Worm (Caenorhabditis elegans) whole organism, L4 larva: ENCODE results near the gene nhr-206.

Source experiments
- F37D6.2 ChIP-seq: sonication (generic microtip); optimal IDR thresholded peaks from 2 replicates; lab custom pipeline; 2016; ENCODE audit warnings: mild to moderate bottlenecking, missing genetic modification characterization, missing compliant biosample characterization
- F49E8.2 ChIP-seq: sonication (generic microtip); optimal IDR thresholded peaks from 2 replicates; lab custom pipeline; 2016; ENCODE audit warnings: missing compliant biosample characterization, mild to moderate bottlenecking, missing genetic modification characterization, borderline replicate concordance
- R02D3.7 ChIP-seq: fragments of 150-350 bp; sonication (generic microtip); optimal IDR thresholded peaks from 3 replicates; lab custom pipeline; 2014; ENCODE audit warnings: missing biosample characterization, missing genetic modification characterization
- Y48G9A.11 ChIP-seq: fragments of 200-800 bp; sonication (Bioruptor generic); IDR thresholded peaks from 2 replicates; pipeline ENCODE4 v1.3.6; 2022; ENCODE audit warnings: missing genetic modification reagents, missing genetic modification characterization, missing compliant biosample characterization
- Y5F2A.4 ChIP-seq: fragments of 200-800 bp; sonication (Bioruptor generic); optimal IDR thresholded peaks from 2 replicates; lab custom pipeline; 2018; ENCODE audit warnings: mild to moderate bottlenecking, missing genetic modification characterization, missing compliant biosample characterization
- ZK337.2 ChIP-seq: fragments of 200-800 bp; sonication (Bioruptor generic); IDR thresholded peaks from 2 replicates; pipeline ENCODE4 v1.3.6; 2022; ENCODE audit warnings: missing genetic modification reagents, missing genetic modification characterization, missing compliant biosample characterization
- ZK546.5 ChIP-seq, 2 experiments: sonication (generic microtip); optimal IDR thresholded peaks; 2 replicates each; lab custom pipeline; 2017; ENCODE audit warnings: missing biosample characterization in 2 of 2, missing genetic modification characterization in 2 of 2
- aha-1 ChIP-seq: fragments of 150-350 bp; peaks from one replicate; lab custom pipeline; 2014; ENCODE audit warnings: missing biosample characterization, missing genetic modification characterization
- aly-2 ChIP-seq: sonication (generic microtip); optimal IDR thresholded peaks from 2 replicates; lab custom pipeline; 2018; ENCODE audit warnings: missing biosample characterization, missing genetic modification characterization
- ama-1 ChIP-seq: fragments of 150-350 bp; optimal IDR thresholded peaks from 2 replicates; lab custom pipeline; 2014; ENCODE audit warnings: inconsistent platforms, mixed read lengths
- ceh-32 ChIP-seq: sonication (generic microtip); optimal IDR thresholded peaks from 2 replicates; lab custom pipeline; 2016; ENCODE audit warnings: mild to moderate bottlenecking, missing genetic modification characterization, missing compliant biosample characterization; ENCODE audit not compliant: poor library complexity
- ceh-44 ChIP-seq: fragments of 200-800 bp; sonication (Bioruptor generic); IDR thresholded peaks from 2 replicates; pipeline ENCODE4 v1.3.6; 2022; ENCODE audit warnings: missing genetic modification reagents, missing genetic modification characterization, missing compliant biosample characterization
- ceh-82 ChIP-seq: sonication (generic microtip); optimal IDR thresholded peaks from 2 replicates; lab custom pipeline; 2017; ENCODE audit warnings: missing biosample characterization, missing genetic modification characterization
- daf-12 ChIP-seq: fragments of 150-350 bp; optimal IDR thresholded peaks from 2 replicates; lab custom pipeline; 2014; ENCODE audit warnings: missing biosample characterization, missing genetic modification reagents, missing genetic modification characterization
- dmd-6 ChIP-seq: fragments of 200-800 bp; sonication (Bioruptor generic); IDR thresholded peaks from 2 replicates; pipeline ENCODE4 v1.3.6; 2022; ENCODE audit warnings: missing genetic modification reagents, missing genetic modification characterization, missing compliant biosample characterization
- dmd-8 ChIP-seq: fragments of 200-800 bp; sonication (Bioruptor generic); IDR thresholded peaks from 2 replicates; pipeline ENCODE4 v1.3.6; 2022; ENCODE audit warnings: missing genetic modification characterization, missing compliant biosample characterization
- dpl-1 ChIP-seq: fragments of 150-350 bp; optimal IDR thresholded peaks from 2 replicates; lab custom pipeline; 2014; ENCODE audit warnings: missing biosample characterization, missing genetic modification reagents, missing genetic modification characterization
- egl-27 ChIP-seq: sonication (generic microtip); optimal IDR thresholded peaks from 3 replicates; lab custom pipeline; 2017; ENCODE audit warnings: missing biosample characterization, missing genetic modification reagents, missing genetic modification characterization
- gei-8 ChIP-seq: fragments of 200-800 bp; sonication (Bioruptor generic); optimal IDR thresholded peaks from 2 replicates; lab custom pipeline; 2018; ENCODE audit warnings: mild to moderate bottlenecking, missing genetic modification characterization, missing compliant biosample characterization
- hif-1 ChIP-seq, 2 experiments: sonication (generic microtip); optimal IDR thresholded peaks; 2 replicates each; lab custom pipeline; 2016 to 2017; ENCODE audit warnings: missing compliant biosample characterization in 2 of 2, missing genetic modification characterization in 2 of 2, missing genetic modification reagents in 2 of 2, missing genotype in 2 of 2, mild to moderate bottlenecking in 1 of 2
- hlh-11 ChIP-seq: fragments of 200-800 bp; sonication (Bioruptor generic); optimal IDR thresholded peaks from 2 replicates; lab custom pipeline; 2018; ENCODE audit warnings: mild to moderate bottlenecking, missing genetic modification characterization, missing compliant biosample characterization
- hlh-30 ChIP-seq: sonication (generic microtip); optimal IDR thresholded peaks from 2 replicates; lab custom pipeline; 2017; ENCODE audit warnings: antibody characterized with exemption, mild to moderate bottlenecking, missing genetic modification characterization, missing compliant biosample characterization; ENCODE audit not compliant: insufficient read depth
- hmg-1.1 ChIP-seq: fragments of 200-800 bp; sonication (Bioruptor generic); IDR thresholded peaks from 2 replicates; pipeline ENCODE4 v1.3.6; 2022; ENCODE audit warnings: missing genetic modification reagents, missing genetic modification characterization, missing compliant biosample characterization
- lir-3 ChIP-seq: sonication (generic microtip); optimal IDR thresholded peaks from 2 replicates; lab custom pipeline; 2016; ENCODE audit warnings: mild to moderate bottlenecking, missing genetic modification characterization, missing compliant biosample characterization
- lsy-2 ChIP-seq, 2 experiments: fragments of 150-350 bp in 1 of 2; sonication (generic microtip) in 1 of 2; optimal IDR thresholded peaks; 2 replicates each; lab custom pipeline; 2014 to 2017; ENCODE audit warnings: missing biosample characterization in 2 of 2, missing genetic modification characterization in 2 of 2
- madf-5 ChIP-seq, 2 experiments: fragments of 200-800 bp; sonication (Bioruptor generic); IDR thresholded peaks; 2 replicates each; pipeline ENCODE4 v1.3.6; 2022; ENCODE audit warnings: missing compliant biosample characterization in 2 of 2, missing genetic modification characterization in 2 of 2
- madf-9 ChIP-seq: fragments of 200-800 bp; sonication (Bioruptor generic); conservative IDR thresholded peaks from 2 replicates; pipeline ENCODE4 v1.3.6; 2022; ENCODE audit warnings: missing genetic modification reagents, missing genetic modification characterization, missing compliant biosample characterization
- mdl-1 ChIP-seq, 2 experiments: fragments of 150-350 bp in 1 of 2; sonication (generic microtip) in 1 of 2; optimal IDR thresholded peaks; 2 replicates each; lab custom pipeline; 2014 to 2017; ENCODE audit warnings: missing biosample characterization in 2 of 2, missing genetic modification characterization in 2 of 2
- mes-2 ChIP-seq: sonication (generic microtip); optimal IDR thresholded peaks from 2 replicates; lab custom pipeline; 2016; ENCODE audit warnings: missing genotype, mild to moderate bottlenecking, missing genetic modification characterization, missing compliant biosample characterization; ENCODE audit not compliant: poor library complexity, severe bottlenecking
- mxl-3 ChIP-seq: fragments of 200-800 bp; sonication (Bioruptor generic); optimal IDR thresholded peaks from 2 replicates; lab custom pipeline; 2018; ENCODE audit warnings: mild to moderate bottlenecking, missing genetic modification characterization, missing compliant biosample characterization
- nhr-102 ChIP-seq: sonication (generic microtip); optimal IDR thresholded peaks from 2 replicates; lab custom pipeline; 2016; ENCODE audit warnings: mild to moderate bottlenecking, missing genetic modification characterization, moderate library complexity, missing compliant biosample characterization
- nhr-11 ChIP-seq: fragments of 150-350 bp; optimal IDR thresholded peaks from 2 replicates; lab custom pipeline; 2014; ENCODE audit warnings: missing biosample characterization, missing genetic modification characterization
- nhr-111 ChIP-seq: fragments of 200-800 bp; sonication (Bioruptor generic); optimal IDR thresholded peaks from 2 replicates; lab custom pipeline; 2018; ENCODE audit warnings: mild to moderate bottlenecking, missing genetic modification characterization, missing compliant biosample characterization
- nhr-28 ChIP-seq: fragments of 150-350 bp; optimal IDR thresholded peaks from 2 replicates; lab custom pipeline; 2014; ENCODE audit warnings: missing biosample characterization, missing genetic modification characterization
- nhr-41 ChIP-seq: fragments of 200-800 bp; sonication (Bioruptor generic); IDR thresholded peaks from 2 replicates; pipeline ENCODE4 v1.3.6; 2022; ENCODE audit warnings: missing genetic modification reagents, missing genetic modification characterization, missing compliant biosample characterization
- nhr-6 ChIP-seq: fragments of 150-350 bp; optimal IDR thresholded peaks from 2 replicates; lab custom pipeline; 2014; ENCODE audit warnings: missing biosample characterization, missing genetic modification characterization
- nhr-77 ChIP-seq: fragments of 150-350 bp; optimal IDR thresholded peaks from 2 replicates; lab custom pipeline; 2014; ENCODE audit warnings: missing biosample characterization, missing genetic modification characterization
- pqm-1 ChIP-seq: sonication (generic microtip); optimal IDR thresholded peaks from 2 replicates; lab custom pipeline; 2017; ENCODE audit warnings: missing biosample characterization, missing genetic modification characterization
- rbr-2 ChIP-seq: sonication (generic microtip); optimal IDR thresholded peaks from 2 replicates; lab custom pipeline; 2016; ENCODE audit warnings: missing genotype, missing genetic modification characterization, missing compliant biosample characterization
- saeg-2 ChIP-seq: fragments of 200-800 bp; sonication (Bioruptor generic); IDR thresholded peaks from 2 replicates; pipeline ENCODE4 v1.3.6; 2022; ENCODE audit warnings: missing genetic modification reagents, missing genetic modification characterization, missing compliant biosample characterization
- set-16 ChIP-seq: fragments of 200-800 bp; sonication (Bioruptor generic); IDR thresholded peaks from 2 replicates; pipeline ENCODE4 v1.3.6; 2022; ENCODE audit warnings: missing genetic modification reagents, missing genetic modification characterization, missing compliant biosample characterization
- skn-1 ChIP-seq: fragments of 150-350 bp; optimal IDR thresholded peaks from 2 replicates; lab custom pipeline; 2014; ENCODE audit warnings: missing biosample characterization, missing genetic modification characterization
- snpc-1.2 ChIP-seq: fragments of 200-800 bp; sonication (Bioruptor generic); IDR thresholded peaks from 2 replicates; pipeline ENCODE4 v1.3.6; 2022; ENCODE audit warnings: missing genetic modification reagents, missing genetic modification characterization, missing compliant biosample characterization
- spr-3 ChIP-seq: fragments of 200-800 bp; sonication (Bioruptor generic); optimal IDR thresholded peaks from 2 replicates; lab custom pipeline; 2018; ENCODE audit warnings: mild to moderate bottlenecking, missing genetic modification characterization, missing compliant biosample characterization
- unc-39 ChIP-seq: sonication (generic microtip); optimal IDR thresholded peaks from 2 replicates; lab custom pipeline; 2017; ENCODE audit warnings: missing biosample characterization, missing genetic modification characterization
- zag-1 ChIP-seq: fragments of 150-350 bp; optimal IDR thresholded peaks from 2 replicates; lab custom pipeline; 2014; ENCODE audit warnings: missing biosample characterization, missing genetic modification characterization
- zfp-2 ChIP-seq: sonication (generic microtip); optimal IDR thresholded peaks from 2 replicates; lab custom pipeline; 2016; ENCODE audit warnings: mild to moderate bottlenecking, missing genetic modification characterization, missing compliant biosample characterization
- ztf-7 ChIP-seq: fragments of 150-350 bp; optimal IDR thresholded peaks from 2 replicates; lab custom pipeline; 2014; ENCODE audit warnings: missing biosample characterization, missing genetic modification characterization

Gene nhr-206

DNA sequence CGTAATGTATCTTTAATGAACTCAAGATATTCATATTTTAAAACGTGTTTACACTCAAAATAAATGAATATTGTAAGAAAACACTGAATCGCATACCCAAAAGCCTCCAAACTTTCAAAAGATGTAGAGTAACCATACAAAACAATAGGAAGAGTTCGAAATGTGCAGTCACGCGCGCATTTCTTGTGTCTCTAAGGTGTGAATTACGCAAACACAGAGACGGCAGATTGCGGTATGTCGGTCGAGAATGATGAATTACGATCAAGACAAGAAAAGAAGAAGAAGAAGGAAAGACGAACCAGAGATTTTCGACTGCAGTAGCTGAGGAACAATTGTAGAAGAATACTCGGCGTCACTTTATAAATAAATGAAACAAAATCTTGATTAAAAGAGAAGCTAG lies 19.6 kb downstream of the nhr-206 start, which contains the start of gene lhpp-1:
lhpp-1 (minus strand) TSS at position 354 of the 400 bp plus-strand sequence.
- TF ChIP-seq unc-39 (tag; lab: Kevin White, UChicago) (no peak), madf-5 (GFP tag; IDR thresholded peaks at IDR 0.05; lab: Robert Waterston, UW) (no peak), lsy-2 (tag; optimal IDR thresholded peaks at IDR 0.05; lab: Kevin White, UChicago) (no peak), madf-9 (GFP tag; lab: Robert Waterston, UW) (no peak), mxl-3 (GFP tag; lab: Kevin White, UChicago) (no peak), set-16 (GFP tag; lab: Robert Waterston, UW) (no peak), daf-12 (tag; lab: Kevin White, UChicago) (no peak), nhr-28 (tag; lab: Kevin White, UChicago) (peak; percentile 46), nhr-11 (tag; lab: Kevin White, UChicago) (no peak), dpl-1 (GFP tag; lab: Kevin White, UChicago) (peak; percentile 11), ZK337.2 (GFP tag; lab: Robert Waterston, UW) (no peak), F49E8.2 (tag; lab: Kevin White, UChicago) (no peak), zfp-2 (tag; lab: Kevin White, UChicago) (no peak), nhr-102 (no peak), hlh-30 (peak; percentile 56), snpc-1.2 (GFP tag; lab: Robert Waterston, UW) (no peak), F37D6.2 (tag; lab: Kevin White, UChicago) (no peak), nhr-6 (tag; lab: Kevin White, UChicago) (peak; percentile 53), zag-1 (tag; lab: Kevin White, UChicago) (no peak), aha-1 (tag; lab: Kevin White, UChicago) (peak; percentile 23), ceh-32 (tag; lab: Kevin White, UChicago) (no peak), mes-2 (tag; lab: Kevin White, UChicago) (peak; percentile 19), mdl-1 (tag; optimal IDR thresholded peaks at IDR 0.05; lab: Kevin White, UChicago) (no peak), ZK546.5 (tag; optimal IDR thresholded peaks at IDR 0.05; lab: Kevin White, UChicago) (no peak), nhr-111 (GFP tag; lab: Kevin White, UChicago) (no peak)
- TF ChIP-seq, all 104 proteins: peak for 6

DNA sequence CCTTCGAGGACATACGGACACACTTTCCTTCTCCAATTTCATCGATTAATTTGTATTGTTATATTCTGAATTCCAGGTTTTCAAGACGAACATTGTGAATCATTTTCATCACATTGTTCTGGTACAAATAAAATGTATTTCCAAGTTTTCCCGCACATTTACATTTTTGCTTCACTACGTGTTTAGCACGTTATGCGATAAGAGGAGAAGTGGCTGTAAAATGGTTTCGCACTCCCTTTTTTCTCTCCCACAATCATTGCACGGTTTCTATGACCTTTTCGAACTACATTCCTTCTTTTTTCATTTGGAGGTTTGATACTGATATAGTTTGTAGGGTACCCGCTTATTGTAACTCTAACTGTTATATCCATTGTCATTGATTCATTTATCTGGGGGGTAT lies 21.9 kb downstream of the nhr-206 start:
- TF ChIP-seq ceh-82 (tag; lab: Kevin White, UChicago) (no peak), skn-1 (tag; lab: Kevin White, UChicago) (no peak), mxl-3 (GFP tag; lab: Kevin White, UChicago) (peak; percentile 66), saeg-2 (GFP tag; lab: Robert Waterston, UW) (no peak), nhr-28 (tag; lab: Kevin White, UChicago) (peak; percentile 91), lir-3 (tag; lab: Kevin White, UChicago) (no peak), egl-27 (no peak), nhr-11 (tag; lab: Kevin White, UChicago) (no peak), nhr-41 (GFP tag; lab: Robert Waterston, UW) (no peak), Y48G9A.11 (GFP tag; lab: Robert Waterston, UW) (no peak), hmg-1.1 (GFP tag; lab: Robert Waterston, UW) (no peak), hif-1 (tag; optimal IDR thresholded peaks at IDR 0.05; lab: Kevin White, UChicago) (no peak), ceh-44 (GFP tag; lab: Robert Waterston, UW) (no peak), dmd-6 (GFP tag; lab: Robert Waterston, UW) (peak; percentile 54), ztf-7 (no peak), Y5F2A.4 (GFP tag; lab: Kevin White, UChicago) (no peak), aha-1 (tag; lab: Kevin White, UChicago) (peak; percentile 30), nhr-6 (tag; lab: Kevin White, UChicago) (no peak), ama-1 (no peak), nhr-77 (tag; lab: Kevin White, UChicago) (peak; percentile 3), unc-39 (tag; lab: Kevin White, UChicago) (no peak), dmd-8 (GFP tag; lab: Robert Waterston, UW) (no peak), pqm-1 (peak; percentile 85), R02D3.7 (no peak), rbr-2 (no peak), gei-8 (GFP tag; lab: Kevin White, UChicago) (no peak), spr-3 (GFP tag; lab: Kevin White, UChicago) (no peak), hlh-11 (tag; lab: Kevin White, UChicago) (no peak), aly-2 (tag; lab: Kevin White, UChicago) (no peak), mdl-1 (tag; optimal IDR thresholded peaks at IDR 0.05; lab: Kevin White, UChicago) (peak in 1 of 2 experiments; percentile 13)
